Worm (Caenorhabditis elegans): ENCODE data around the gene ckc-1.

DNA sequence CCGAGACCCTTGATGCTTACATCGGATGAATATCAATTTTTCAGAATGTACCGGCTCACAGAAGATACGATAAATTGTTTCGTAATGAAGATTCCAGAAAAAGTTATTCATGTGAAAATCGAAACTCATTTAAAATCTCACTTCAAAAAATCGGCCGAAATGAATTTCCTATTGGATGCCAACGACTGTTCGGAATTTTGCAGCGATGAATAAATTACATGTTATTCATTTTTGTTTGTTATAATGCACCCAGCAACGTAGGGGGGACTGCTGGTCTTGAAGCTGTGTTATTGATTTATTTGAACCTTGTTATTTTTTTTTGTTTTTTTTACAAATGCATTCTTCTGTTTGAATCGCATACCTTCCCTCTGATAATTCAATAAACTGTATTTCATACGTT is 9.6 kb upstream of the ckc-1 start:
- TF ChIP-seq nhr-76 (tag; optimal IDR thresholded peaks at IDR 0.05): no peak
- TF ChIP-seq ama-1 (optimal IDR thresholded peaks at IDR 0.05): no peak
- TF ChIP-seq R02D3.7 (tag; optimal IDR thresholded peaks at IDR 0.05): no peak
- no peak for TF ChIP-seq unc-62 (GFP tag; optimal IDR thresholded peaks at IDR 0.05)
- no peak for TF ChIP-seq lin-39 (tag; optimal IDR thresholded peaks at IDR 0.05)
- TF ChIP-seq nfya-1 (tag; optimal IDR thresholded peaks at IDR 0.05; ENCODE audit: insufficient read depth): no peak
- no peak for TF ChIP-seq tbx-2 (tag; optimal IDR thresholded peaks at IDR 0.05)
- no peak for TF ChIP-seq elt-3 (tag; optimal IDR thresholded peaks at IDR 0.05)

All from whole organism, L3 larva.